Comparison of ENCODE assay signal across 1 fruit fly cellular context in the genomic region with DNA sequence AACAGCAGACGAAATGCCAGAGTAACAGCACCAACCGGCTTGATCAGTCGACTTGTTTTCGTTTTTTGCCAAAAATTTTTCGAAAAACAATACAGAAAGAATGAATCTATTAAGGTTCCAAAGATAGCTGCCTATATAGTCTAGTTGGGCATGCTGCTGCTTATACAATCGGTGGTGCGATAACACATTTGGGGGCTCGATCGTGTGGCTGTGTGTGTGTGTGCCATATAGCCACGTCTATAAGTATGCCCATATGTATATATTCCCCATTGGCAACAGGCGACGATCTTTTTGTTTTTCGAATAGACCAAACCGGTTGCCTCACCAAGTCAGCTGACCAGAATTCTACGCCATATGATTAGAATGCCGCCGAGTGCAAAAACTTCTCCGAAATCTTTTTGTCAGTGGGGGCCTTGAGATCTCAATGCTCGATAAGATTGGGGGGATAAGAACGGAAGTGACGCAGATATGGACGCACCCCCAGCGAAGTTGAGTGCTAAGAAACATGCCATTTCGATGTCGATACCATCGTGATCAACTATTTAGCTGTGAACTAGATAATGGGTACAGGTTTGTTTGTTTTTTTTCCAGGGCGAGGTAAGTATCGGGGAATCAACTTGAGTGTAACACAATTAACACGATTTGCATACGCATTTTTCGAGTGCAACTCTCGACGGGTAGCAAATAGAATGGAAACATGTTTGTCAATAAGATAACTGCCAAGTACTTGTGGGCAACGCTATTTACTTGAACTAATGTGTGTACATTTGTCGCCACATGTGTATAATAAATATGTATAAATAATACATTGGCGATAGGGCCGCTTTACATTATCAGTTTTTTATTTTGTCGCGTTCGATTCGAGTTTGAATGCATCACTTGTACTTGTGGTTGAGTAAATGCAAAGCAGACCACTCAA.
A peak's percentile ranks its signal among the peaks of the same experiment; 100 is the strongest.
TF ChIP-seq lines count a peak whose summit lies in the region.

No protein-coding gene starts in this region.

TF ChIP-seq in whole organism, embryonic, 481 proteins besides CTCF, POLR2A, EP300 and RAD21 (continued from another document):
- TF ChIP-seq Hsf (GFP tag; optimal IDR thresholded peaks at IDR 0.05; lab: Kevin White, UChicago) (peak; percentile 67), HLH54F (GFP tag; optimal IDR thresholded peaks at IDR 0.05; lab: Kevin White, UChicago) (peak; percentile 20), luna (GFP tag; optimal IDR thresholded peaks at IDR 0.05; lab: Kevin White, UChicago) (no peak), CG17328 (GFP tag; IDR thresholded peaks at IDR 0.05; lab: Robert Waterston, UW) (peak; percentile 80), Dll (GFP tag; IDR thresholded peaks at IDR 0.05; lab: Robert Waterston, UW; ENCODE audit: partially characterized antibody) (no peak), Sox100B (GFP tag; optimal IDR thresholded peaks at IDR 0.05; lab: Kevin White, UChicago) (peak; percentile 90), CG8924 (tag; optimal IDR thresholded peaks at IDR 0.05; lab: Kevin White, UChicago) (peak; percentile 78), vnd (GFP tag; IDR thresholded peaks at IDR 0.05; lab: Robert Waterston, UW; ENCODE audit: partially characterized antibody) (no peak), klu (GFP tag; IDR thresholded peaks at IDR 0.05; lab: Robert Waterston, UW) (no peak), CG12391 (tag; optimal IDR thresholded peaks at IDR 0.05; lab: Kevin White, UChicago) (peak; percentile 63), shn (GFP tag; optimal IDR thresholded peaks at IDR 0.05; lab: Kevin White, UChicago) (no peak), Deaf1 (tag; optimal IDR thresholded peaks at IDR 0.05; lab: Kevin White, UChicago) (no peak), CG12659 (GFP tag; optimal IDR thresholded peaks at IDR 0.05; lab: Kevin White, UChicago) (peak; percentile 82), Dref (GFP tag; IDR thresholded peaks at IDR 0.05; lab: Robert Waterston, UW) (no peak), Hand (GFP tag; optimal IDR thresholded peaks at IDR 0.05; lab: Kevin White, UChicago) (peak; percentile 7), MESR4 (GFP tag; optimal IDR thresholded peaks at IDR 0.05; lab: Kevin White, UChicago) (peak; percentile 38), CG17186 (GFP tag; optimal IDR thresholded peaks at IDR 0.05; lab: Kevin White, UChicago) (peak; percentile 39), CG1647 (GFP tag; optimal IDR thresholded peaks at IDR 0.05; lab: Kevin White, UChicago) (peak; percentile 78), GATAe (GFP tag; conservative IDR thresholded peaks at IDR 0.05; lab: Robert Waterston, UW) (no peak), Dp (GFP tag; optimal IDR thresholded peaks at IDR 0.05; lab: Kevin White, UChicago) (no peak), CG15514 (GFP tag; optimal IDR thresholded peaks at IDR 0.05; lab: Kevin White, UChicago) (peak; percentile 80), salm (tag; optimal IDR thresholded peaks at IDR 0.05; lab: Kevin White, UChicago) (peak; percentile 85), odd (GFP tag; optimal IDR thresholded peaks at IDR 0.05; lab: Kevin White, UChicago) (peak; percentile 85), Hr51 (GFP tag; optimal IDR thresholded peaks at IDR 0.05; lab: Kevin White, UChicago) (peak; percentile 39 to 40), Neu2 (GFP tag; optimal IDR thresholded peaks at IDR 0.05; lab: Kevin White, UChicago; ENCODE audit: borderline replicate concordance) (no peak), fd96Cb (tag; optimal IDR thresholded peaks at IDR 0.05; lab: Kevin White, UChicago) (peak; percentile 61), Abd-B (GFP tag; optimal IDR thresholded peaks at IDR 0.05; lab: Kevin White, UChicago) (peak; percentile 8), hkb (optimal IDR thresholded peaks at IDR 0.05; lab: Kevin White, UChicago) (no peak), hkb (GFP tag; IDR thresholded peaks at IDR 0.05; lab: Robert Waterston, UW) (peak; percentile 89), CG4404 (GFP tag; IDR thresholded peaks at IDR 0.05; lab: Robert Waterston, UW) (no peak), cato (GFP tag; optimal IDR thresholded peaks at IDR 0.05; lab: Kevin White, UChicago; ENCODE audit: borderline replicate concordance) (peak; percentile 44), CG10979 (tag; optimal IDR thresholded peaks at IDR 0.05; lab: Kevin White, UChicago) (peak; percentile 57), CG4820 (GFP tag; optimal IDR thresholded peaks at IDR 0.05; lab: Kevin White, UChicago) (peak; percentile 60), CG14441 (GFP tag; IDR thresholded peaks at IDR 0.05; lab: Robert Waterston, UW) (peak; percentile 57), CrebB (tag; optimal IDR thresholded peaks at IDR 0.05; lab: Kevin White, UChicago) (peak; percentile 93), eyg (GFP tag; optimal IDR thresholded peaks at IDR 0.05; lab: Kevin White, UChicago) (peak; percentile 12), PHDP (tag; optimal IDR thresholded peaks at IDR 0.05; lab: Kevin White, UChicago) (peak; percentile 85), Hmx (GFP tag; optimal IDR thresholded peaks at IDR 0.05; lab: Kevin White, UChicago) (no peak), Blimp-1 (GFP tag; optimal IDR thresholded peaks at IDR 0.05; lab: Kevin White, UChicago) (peak; percentile 87), CG16815 (GFP tag; optimal IDR thresholded peaks at IDR 0.05; lab: Kevin White, UChicago) (peak; percentile 28), aop (GFP tag; IDR thresholded peaks at IDR 0.05; lab: Robert Waterston, UW) (no peak), Elba2 (GFP tag; optimal IDR thresholded peaks at IDR 0.05; lab: Kevin White, UChicago) (no peak), CG17612 (GFP tag; IDR thresholded peaks at IDR 0.05; lab: Robert Waterston, UW) (no peak), Sry-β (GFP tag; optimal IDR thresholded peaks at IDR 0.05; lab: Kevin White, UChicago) (peak; percentile 64), seq (GFP tag; IDR thresholded peaks at IDR 0.05; lab: Robert Waterston, UW) (peak; percentile 87), nmo (GFP tag; optimal IDR thresholded peaks at IDR 0.05; lab: Kevin White, UChicago) (peak; percentile 50), Usf (GFP tag; optimal IDR thresholded peaks at IDR 0.05; lab: Kevin White, UChicago) (no peak), CG11085 (GFP tag; IDR thresholded peaks at IDR 0.05; lab: Robert Waterston, UW) (peak; percentile 48; the same call in 1 of the 2 replicates), tna (GFP tag; IDR thresholded peaks at IDR 0.05; lab: Robert Waterston, UW; ENCODE audit: partially characterized antibody) (no peak), CG3163 (GFP tag; optimal IDR thresholded peaks at IDR 0.05; lab: Kevin White, UChicago) (peak; percentile 34), inv (GFP tag; IDR thresholded peaks at IDR 0.05; lab: Robert Waterston, UW; ENCODE audit: partially characterized antibody) (no peak), z (GFP tag; IDR thresholded peaks at IDR 0.05; lab: Robert Waterston, UW) (peak; percentile 64; the same call in 2 of the 3 replicates), Trl (optimal IDR thresholded peaks at IDR 0.05; lab: Kevin White, UChicago) (no peak), Trl (GFP tag; optimal IDR thresholded peaks at IDR 0.05; lab: Kevin White, UChicago) (peak; percentile 69), nom (GFP tag; optimal IDR thresholded peaks at IDR 0.05; lab: Kevin White, UChicago) (peak; percentile 11), CG4360 (GFP tag; IDR thresholded peaks at IDR 0.05; lab: Robert Waterston, UW) (peak; percentile 77), NfI (GFP tag; optimal IDR thresholded peaks at IDR 0.05; lab: Kevin White, UChicago) (peak; percentile 50), Tbp (GFP tag; optimal IDR thresholded peaks at IDR 0.05; lab: Kevin White, UChicago) (no peak), CG34422 (GFP tag; IDR thresholded peaks at IDR 0.05; lab: Robert Waterston, UW) (no peak), CG17829 (tag; optimal IDR thresholded peaks at IDR 0.05; lab: Kevin White, UChicago) (peak; percentile 52), CG2129 (GFP tag; IDR thresholded peaks at IDR 0.05; lab: Robert Waterston, UW; ENCODE audit: partially characterized antibody) (no peak), CG10565 (GFP tag; optimal IDR thresholded peaks at IDR 0.05; lab: Kevin White, UChicago) (peak; percentile 30), CG9215 (GFP tag; IDR thresholded peaks at IDR 0.05; lab: Robert Waterston, UW) (no peak), gsb (GFP tag; IDR thresholded peaks at IDR 0.05; lab: Robert Waterston, UW) (peak; percentile 77), pita (GFP tag; optimal IDR thresholded peaks at IDR 0.05; lab: Kevin White, UChicago) (no peak), ERR (GFP tag; optimal IDR thresholded peaks at IDR 0.05; lab: Kevin White, UChicago) (no peak), Atf3 (GFP tag; optimal IDR thresholded peaks at IDR 0.05; lab: Kevin White, UChicago) (peak; percentile 39), ara (GFP tag; IDR thresholded peaks at IDR 0.05; lab: Robert Waterston, UW) (peak; percentile 89), CG12155 (GFP tag; optimal IDR thresholded peaks at IDR 0.05; lab: Kevin White, UChicago) (peak; percentile 9), CG7987 (GFP tag; optimal IDR thresholded peaks at IDR 0.05; lab: Kevin White, UChicago) (peak; percentile 84), ind (GFP tag; optimal IDR thresholded peaks at IDR 0.05; lab: Kevin White, UChicago) (no peak), Ptx1 (GFP tag; IDR thresholded peaks at IDR 0.05; lab: Robert Waterston, UW) (no peak; the same call in 1 of the 2 replicates), mam (GFP tag; optimal IDR thresholded peaks at IDR 0.05; lab: Kevin White, UChicago) (peak; percentile 29), CG1603 (tag; optimal IDR thresholded peaks at IDR 0.05; lab: Kevin White, UChicago) (peak; percentile 86), NC2β (GFP tag; optimal IDR thresholded peaks at IDR 0.05; lab: Kevin White, UChicago) (peak; percentile 81), sima (GFP tag; optimal IDR thresholded peaks at IDR 0.05; lab: Kevin White, UChicago) (peak; percentile 58), CG15073 (GFP tag; optimal IDR thresholded peaks at IDR 0.05; lab: Kevin White, UChicago) (peak; percentile 37), sisA (GFP tag; IDR thresholded peaks at IDR 0.05; lab: Robert Waterston, UW) (no peak), nerfin-1 (tag; optimal IDR thresholded peaks at IDR 0.05; lab: Kevin White, UChicago) (peak; percentile 82), CG12769 (tag; optimal IDR thresholded peaks at IDR 0.05; lab: Kevin White, UChicago) (peak; percentile 53), CG9932 (GFP tag; IDR thresholded peaks at IDR 0.05; lab: Robert Waterston, UW) (peak; percentile 28; the same call in 1 of the 2 replicates), Dfd (GFP tag; optimal IDR thresholded peaks at IDR 0.05; lab: Kevin White, UChicago) (no peak), pnt (GFP tag; optimal IDR thresholded peaks at IDR 0.05; lab: Kevin White, UChicago) (peak; percentile 12)
TF ChIP-seq in whole organism, embryonic: peak in this region for 353.
